Worm (Caenorhabditis elegans): ENCODE measurements around the gene scl-18.

DNA sequence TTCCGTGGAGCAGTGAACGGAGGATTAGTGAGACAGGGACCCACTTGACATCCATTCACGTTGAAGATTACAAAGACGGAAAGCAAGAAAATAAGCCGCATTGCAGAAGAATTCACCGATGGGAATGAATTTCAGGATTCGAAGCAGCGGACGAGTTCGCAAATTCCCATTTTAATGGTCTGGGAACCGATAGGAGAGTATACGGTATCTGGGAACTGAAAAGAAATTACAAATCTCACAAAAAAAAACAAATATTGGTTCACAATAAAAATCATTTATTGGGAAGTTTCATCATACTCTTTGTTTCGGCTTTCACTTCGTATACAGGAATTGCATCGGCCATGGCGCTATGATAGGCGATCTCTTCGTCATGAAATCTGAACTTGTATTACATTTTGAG, 775 bp upstream of the scl-18 start, which contains the start of gene T12A7.10:
- no peak for TF ChIP-seq ama-1 (optimal IDR thresholded peaks at IDR 0.05)
- no peak for TF ChIP-seq ets-7 (tag; optimal IDR thresholded peaks at IDR 0.05)
- TF ChIP-seq hmbx-1 (tag; optimal IDR thresholded peaks at IDR 0.05), result no peak
- TF ChIP-seq tbx-37 (GFP tag; conservative IDR thresholded peaks at IDR 0.05), result no peak
